Worm (Caenorhabditis elegans): Measurements from ENCODE around the gene tag-52.

The tag-52 gene

ce11 chrX:3697623-3698022 lies 19.3 kb upstream of the tag-52 start (continued):
- TF ChIP-seq lin-15B (tag; optimal IDR thresholded peaks at IDR 0.05) = no peak
- peak; percentile 82 for TF ChIP-seq snu-23 (GFP tag; optimal IDR thresholded peaks at IDR 0.05)
- no peak for TF ChIP-seq isw-1 (GFP tag; IDR thresholded peaks at IDR 0.05)
- peak; percentile 58 for TF ChIP-seq mep-1 (tag; optimal IDR thresholded peaks at IDR 0.05)
- TF ChIP-seq grh-1 (GFP tag; IDR thresholded peaks at IDR 0.05) = no peak
- TF ChIP-seq unc-98 (GFP tag; IDR thresholded peaks at IDR 0.05) = no peak
- peak in 1 of 2 experiments; percentile 74 for TF ChIP-seq lin-35 (GFP tag; optimal IDR thresholded peaks at IDR 0.05)
- TF ChIP-seq hlh-4 (tag; optimal IDR thresholded peaks at IDR 0.05) = no peak
- no peak for TF ChIP-seq nhr-84 (tag; optimal IDR thresholded peaks at IDR 0.05)
- TF ChIP-seq nhr-85 (tag) = peak; percentile 62
- TF ChIP-seq dpl-1 (GFP tag; optimal IDR thresholded peaks at IDR 0.05) = peak in 1 of 3 experiments; percentile 23
- peak; percentile 26 for TF ChIP-seq aly-2 (tag; optimal IDR thresholded peaks at IDR 0.05)
- TF ChIP-seq efl-3 (GFP tag; optimal IDR thresholded peaks at IDR 0.05) = no peak
- no peak for TF ChIP-seq ztf-4 (tag; optimal IDR thresholded peaks at IDR 0.05)
- peak; percentile 63; the same call in 1 of the 2 replicates for TF ChIP-seq mab-9 (GFP tag; IDR thresholded peaks at IDR 0.05)
- TF ChIP-seq irx-1 (tag; optimal IDR thresholded peaks at IDR 0.05) = peak; percentile 77
- TF ChIP-seq tlp-1 (tag; optimal IDR thresholded peaks at IDR 0.05) = no peak
- TF ChIP-seq fkh-10 (GFP tag; optimal IDR thresholded peaks at IDR 0.05) = peak; percentile 51
- peak; percentile 69 for TF ChIP-seq rnt-1 (tag; optimal IDR thresholded peaks at IDR 0.05)
- TF ChIP-seq fkh-8 (tag; optimal IDR thresholded peaks at IDR 0.05) = peak; percentile 55
- TF ChIP-seq pag-3 (tag; optimal IDR thresholded peaks at IDR 0.05; ENCODE audit: borderline replicate concordance, insufficient read depth) = no peak
- peak in 1 of 2 experiments; percentile 47 for TF ChIP-seq mdl-1 (tag; optimal IDR thresholded peaks at IDR 0.05)
- no peak for TF ChIP-seq C04F5.9 (tag; optimal IDR thresholded peaks at IDR 0.05)
- peak; percentile 72 for TF ChIP-seq lin-14 (GFP tag; optimal IDR thresholded peaks at IDR 0.05)
- TF ChIP-seq F16B12.6 (tag; optimal IDR thresholded peaks at IDR 0.05) = no peak
- peak; percentile 12 for TF ChIP-seq blmp-1 (tag; optimal IDR thresholded peaks at IDR 0.05)
- TF ChIP-seq hpl-2 (GFP tag; optimal IDR thresholded peaks at IDR 0.05) = no peak
- TF ChIP-seq unc-86 (tag; optimal IDR thresholded peaks at IDR 0.05) = peak; percentile 56
- TF ChIP-seq tbx-2 (tag; optimal IDR thresholded peaks at IDR 0.05) = peak; percentile 65
- TF ChIP-seq pax-3 (tag; optimal IDR thresholded peaks at IDR 0.05) = peak; percentile 35
- TF ChIP-seq aha-1 (tag; optimal IDR thresholded peaks at IDR 0.05) = no peak
- TF ChIP-seq unc-30 (tag; optimal IDR thresholded peaks at IDR 0.05) = no peak
- no peak for TF ChIP-seq ceh-63 (GFP tag; optimal IDR thresholded peaks at IDR 0.05)
- peak; percentile 50 for TF ChIP-seq skn-1 (tag; optimal IDR thresholded peaks at IDR 0.05)
- TF ChIP-seq zip-4 (GFP tag; optimal IDR thresholded peaks at IDR 0.05) = peak; percentile 35
- no peak for TF ChIP-seq ces-1 (GFP tag; optimal IDR thresholded peaks at IDR 0.05)
- peak; percentile 72 for TF ChIP-seq ceh-8 (GFP tag; optimal IDR thresholded peaks at IDR 0.05)
- TF ChIP-seq sox-4 (tag; optimal IDR thresholded peaks at IDR 0.05) = peak; percentile 39
- peak; percentile 68 for TF ChIP-seq xbp-1 (tag; optimal IDR thresholded peaks at IDR 0.05)
- TF ChIP-seq jun-1 (tag; optimal IDR thresholded peaks at IDR 0.05) = peak; percentile 6
- no peak for TF ChIP-seq alr-1 (tag; optimal IDR thresholded peaks at IDR 0.05; ENCODE audit: borderline replicate concordance)
- no peak for TF ChIP-seq nhr-11 (tag; optimal IDR thresholded peaks at IDR 0.05)
- no peak for TF ChIP-seq nhr-77 (tag; optimal IDR thresholded peaks at IDR 0.05)
- TF ChIP-seq egl-27 (tag; optimal IDR thresholded peaks at IDR 0.05) = no peak
- TF ChIP-seq sup-37 (GFP tag; optimal IDR thresholded peaks at IDR 0.05) = no peak
- TF ChIP-seq vab-15 (tag; optimal IDR thresholded peaks at IDR 0.05) = no peak
- no peak for TF ChIP-seq C34B4.2 (tag; optimal IDR thresholded peaks at IDR 0.05)
- TF ChIP-seq pqm-1 (tag; optimal IDR thresholded peaks at IDR 0.05) = no peak
- TF ChIP-seq unc-62 (GFP tag; optimal IDR thresholded peaks at IDR 0.05) = no peak
- no peak for TF ChIP-seq nhr-28 (tag; optimal IDR thresholded peaks at IDR 0.05)
- no peak for TF ChIP-seq nhr-237 (tag; optimal IDR thresholded peaks at IDR 0.05)
- TF ChIP-seq ets-5 (GFP tag; IDR thresholded peaks at IDR 0.05) = no peak
- TF ChIP-seq nhr-71 (tag; optimal IDR thresholded peaks at IDR 0.05) = peak; percentile 79
- peak; percentile 75 for TF ChIP-seq swsn-7 (tag; optimal IDR thresholded peaks at IDR 0.05)
